Fruit fly (Drosophila melanogaster) whole organism, embryonic: Measurements from ENCODE around the gene Jupiter.

Source experiments
- CG11398 ChIP-seq: fragments of 200-800 bp; sonication (Bioruptor generic); optimal IDR thresholded peaks from 2 replicates; lab custom pipeline; 2016; ENCODE audit warnings: missing biosample characterization, missing genetic modification characterization
- CG13894 ChIP-seq: fragments of 200-800 bp; sonication (Bioruptor generic); optimal IDR thresholded peaks from 3 replicates; lab custom pipeline; 2018; ENCODE audit warnings: missing biosample characterization, mild to moderate bottlenecking, missing genetic modification characterization, moderate library complexity
- CG2202 ChIP-seq: fragments of 200-800 bp; sonication (Bioruptor generic); optimal IDR thresholded peaks from 2 replicates; lab custom pipeline; 2018; ENCODE audit warnings: missing biosample characterization, mild to moderate bottlenecking, missing genetic modification characterization
- CG2875 ChIP-seq: fragments of 200-800 bp; sonication (Bioruptor generic); optimal IDR thresholded peaks from 2 replicates; lab custom pipeline; 2017; ENCODE audit warnings: missing biosample characterization, mild to moderate bottlenecking, missing genetic modification characterization, missing genetic modification reagents
- CG2889 ChIP-seq: fragments of 200-800 bp; sonication (Bioruptor generic); IDR thresholded peaks from 3 replicates; pipeline ENCODE4 v1.3.6; 2022; ENCODE audit warnings: missing biosample characterization, missing genetic modification characterization
- CG3407 ChIP-seq: fragments of 200-800 bp; sonication (Bioruptor generic); optimal IDR thresholded peaks from 2 replicates; lab custom pipeline; 2018; ENCODE audit warnings: missing biosample characterization, mild to moderate bottlenecking, missing genetic modification characterization
- CG3847 ChIP-seq: fragments of 200-800 bp; sonication (Bioruptor generic); IDR thresholded peaks from 2 replicates; pipeline ENCODE4 v1.3.6; 2022; ENCODE audit warnings: missing biosample characterization, missing genetic modification characterization
- CG4820 ChIP-seq: fragments of 200-800 bp; sonication (Bioruptor generic); optimal IDR thresholded peaks from 3 replicates; lab custom pipeline; 2016; ENCODE audit warnings: missing biosample characterization, missing genetic modification characterization
- CG6689 ChIP-seq: fragments of 200-800 bp; sonication (Bioruptor generic); IDR thresholded peaks from 2 replicates; pipeline ENCODE4 v1.3.6; 2022; ENCODE audit warnings: missing biosample characterization, missing genetic modification characterization
- CG6791 ChIP-seq: fragments of 200-800 bp; sonication (Bioruptor generic); IDR thresholded peaks from 3 replicates; pipeline ENCODE4 v1.3.6; 2022; ENCODE audit warnings: missing biosample characterization, missing genetic modification characterization; ENCODE audit not compliant: partially characterized antibody
- CG7357 ChIP-seq: fragments of 200-800 bp; sonication (Bioruptor generic); IDR thresholded peaks from 3 replicates; pipeline ENCODE4 v1.3.6; 2022; ENCODE audit warnings: missing biosample characterization, missing genetic modification characterization
- CG8388 ChIP-seq: fragments of 200-800 bp; sonication (Bioruptor generic); optimal IDR thresholded peaks from 2 replicates; lab custom pipeline; 2019; ENCODE audit warnings: missing biosample characterization, mild to moderate bottlenecking, missing genetic modification characterization, moderate library complexity
- E2f1 ChIP-seq: fragments of 200-800 bp; sonication (Bioruptor generic); IDR thresholded peaks from 2 replicates; pipeline ENCODE4 v1.3.6; 2022; ENCODE audit warnings: missing biosample characterization, missing genetic modification characterization
- ERR ChIP-seq: fragments of 200-800 bp; sonication (Bioruptor generic); optimal IDR thresholded peaks from 2 replicates; lab custom pipeline; 2016; ENCODE audit warnings: missing biosample characterization, missing genetic modification characterization
- Elba2 ChIP-seq: fragments of 200-800 bp; sonication (Bioruptor generic); optimal IDR thresholded peaks from 3 replicates; lab custom pipeline; 2016; ENCODE audit warnings: missing biosample characterization, missing genetic modification characterization
- Ets97D ChIP-seq: fragments of 200-800 bp; sonication (Bioruptor generic); optimal IDR thresholded peaks from 3 replicates; lab custom pipeline; 2016; ENCODE audit warnings: missing biosample characterization, missing genetic modification characterization
- HHEX ChIP-seq: fragments of 200-800 bp; sonication (Bioruptor generic); optimal IDR thresholded peaks from 3 replicates; lab custom pipeline; 2017; ENCODE audit warnings: missing biosample characterization, mild to moderate bottlenecking, missing genetic modification characterization, missing genetic modification reagents
- HLH4C ChIP-seq: fragments of 200-800 bp; sonication (Bioruptor generic); IDR thresholded peaks from 3 replicates; pipeline ENCODE4 v1.3.6; 2022; ENCODE audit warnings: missing biosample characterization, missing genetic modification characterization; ENCODE audit not compliant: partially characterized antibody
- Hand ChIP-seq: fragments of 200-800 bp; sonication (Bioruptor generic); optimal IDR thresholded peaks from 2 replicates; lab custom pipeline; 2017; ENCODE audit warnings: mild to moderate bottlenecking, missing biosample characterization, missing genetic modification reagents, missing genetic modification characterization
- Lhr ChIP-seq: fragments of 200-800 bp; sonication (Bioruptor generic); optimal IDR thresholded peaks from 3 replicates; lab custom pipeline; 2017; ENCODE audit warnings: mild to moderate bottlenecking, missing biosample characterization, missing genetic modification reagents, missing genetic modification characterization
- Mrtf ChIP-seq: fragments of 200-800 bp; sonication (Bioruptor generic); IDR thresholded peaks from 3 replicates; pipeline ENCODE4 v1.3.6; 2022; ENCODE audit warnings: missing biosample characterization, missing genetic modification characterization
- Pdp1 ChIP-seq, 2 experiments: fragments of 200-800 bp; sonication (Bioruptor generic); optimal IDR thresholded peaks; 3 replicates each; lab custom pipeline; 2016; ENCODE audit warnings: missing biosample characterization in 2 of 2, missing genetic modification characterization in 2 of 2, mild to moderate bottlenecking in 1 of 2, moderate library complexity in 1 of 2
- Rfx ChIP-seq: fragments of 200-800 bp; sonication (Bioruptor generic); IDR thresholded peaks from 2 replicates; pipeline ENCODE4 v1.3.6; 2022; ENCODE audit warnings: missing biosample characterization, missing genetic modification characterization
- Sry-δ ChIP-seq: fragments of 200-800 bp; sonication (Bioruptor generic); optimal IDR thresholded peaks from 2 replicates; lab custom pipeline; 2016; ENCODE audit warnings: missing biosample characterization, missing genetic modification characterization
- Stat92E ChIP-seq, 3 experiments: fragments of >200 bp in 2 of 3; fragments of 200-800 bp in 1 of 3; sonication (Bioruptor generic) in 1 of 3; optimal IDR thresholded peaks; 2 replicates each; lab custom pipeline; 2017 to 2019; ENCODE audit warnings: missing biosample characterization in 3 of 3, missing genetic modification characterization in 3 of 3, mild to moderate bottlenecking in 1 of 3, moderate library complexity in 1 of 3
- YL-1 ChIP-seq: fragments of 200-800 bp; sonication (Bioruptor generic); optimal IDR thresholded peaks from 3 replicates; lab custom pipeline; 2017; ENCODE audit warnings: missing biosample characterization, mild to moderate bottlenecking, missing genetic modification characterization
- cato ChIP-seq: fragments of 200-800 bp; sonication (Bioruptor generic); optimal IDR thresholded peaks from 2 replicates; lab custom pipeline; 2016; ENCODE audit warnings: missing biosample characterization, missing genetic modification characterization, borderline replicate concordance
- dmrt99B ChIP-seq: fragments of 200-800 bp; sonication (Bioruptor generic); optimal IDR thresholded peaks from 2 replicates; lab custom pipeline; 2018; ENCODE audit warnings: missing biosample characterization, mild to moderate bottlenecking, missing genetic modification characterization, moderate library complexity
- dpn ChIP-seq, 2 experiments: fragments of 200-800 bp; sonication (Bioruptor generic); optimal IDR thresholded peaks; 3 replicates each; lab custom pipeline; 2016; ENCODE audit warnings: missing biosample characterization in 2 of 2, missing genetic modification characterization in 2 of 2
- dysf ChIP-seq: fragments of 200-800 bp; sonication (Bioruptor generic); IDR thresholded peaks from 3 replicates; pipeline ENCODE4 v1.3.6; 2022; ENCODE audit warnings: missing biosample characterization, missing genetic modification characterization
- en ChIP-seq: fragments of 200-800 bp; sonication (Bioruptor generic); optimal IDR thresholded peaks from 2 replicates; lab custom pipeline; 2016; ENCODE audit warnings: missing biosample characterization, missing genetic modification characterization
- esg ChIP-seq: fragments of 200-800 bp; sonication (Bioruptor generic); conservative IDR thresholded peaks from 2 replicates; pipeline ENCODE4 v1.3.6; 2022; ENCODE audit warnings: missing biosample characterization, missing genetic modification characterization
- fd102C ChIP-seq: fragments of 200-800 bp; sonication (Bioruptor generic); optimal IDR thresholded peaks from 2 replicates; lab custom pipeline; 2018; ENCODE audit warnings: missing biosample characterization, mild to moderate bottlenecking, missing genetic modification characterization, moderate library complexity
- kah ChIP-seq: fragments of 200-800 bp; sonication (Bioruptor generic); optimal IDR thresholded peaks from 2 replicates; lab custom pipeline; 2018; ENCODE audit warnings: missing biosample characterization, mild to moderate bottlenecking, missing genetic modification characterization
- lab ChIP-seq: fragments of 200-800 bp; sonication (Bioruptor generic); optimal IDR thresholded peaks from 3 replicates; lab custom pipeline; 2017; ENCODE audit warnings: missing biosample characterization, missing genetic modification characterization, mild to moderate bottlenecking, moderate library complexity, missing genetic modification reagents
- lola ChIP-seq, 3 experiments: fragments of >200 bp in 2 of 3; fragments of 200-800 bp in 1 of 3; sonication (Bioruptor generic) in 1 of 3; optimal IDR thresholded peaks; 2 replicates each; lab custom pipeline; 2017 to 2019; ENCODE audit warnings: missing biosample characterization in 3 of 3, missing genetic modification characterization in 3 of 3, mild to moderate bottlenecking in 1 of 3, moderate library complexity in 1 of 3
- mam ChIP-seq: fragments of 200-800 bp; sonication (Bioruptor generic); optimal IDR thresholded peaks from 3 replicates; lab custom pipeline; 2016; ENCODE audit warnings: missing biosample characterization, missing genetic modification characterization
- nerfin-1 ChIP-seq: fragments of 200-800 bp; sonication (Bioruptor generic); optimal IDR thresholded peaks from 3 replicates; lab custom pipeline; 2019; ENCODE audit warnings: missing biosample characterization, mild to moderate bottlenecking, missing genetic modification characterization, moderate library complexity
- oc ChIP-seq: fragments of 200-800 bp; sonication (Bioruptor generic); optimal IDR thresholded peaks from 2 replicates; lab custom pipeline; 2018; ENCODE audit warnings: missing biosample characterization, mild to moderate bottlenecking, missing genetic modification characterization, moderate library complexity
- pita ChIP-seq: fragments of 200-800 bp; sonication (Bioruptor generic); optimal IDR thresholded peaks from 2 replicates; lab custom pipeline; 2017; ENCODE audit warnings: missing biosample characterization, mild to moderate bottlenecking, missing genetic modification characterization
- ranshi ChIP-seq: fragments of 200-800 bp; sonication (Bioruptor generic); IDR thresholded peaks from 2 replicates; pipeline ENCODE4 v1.3.6; 2022; ENCODE audit warnings: missing biosample characterization, missing genetic modification characterization
- sd ChIP-seq: fragments of 200-800 bp; sonication (Bioruptor generic); optimal IDR thresholded peaks from 3 replicates; lab custom pipeline; 2018; ENCODE audit warnings: missing biosample characterization, mild to moderate bottlenecking, missing genetic modification characterization, moderate library complexity
- ssp ChIP-seq: fragments of 200-800 bp; sonication (Bioruptor generic); IDR thresholded peaks from 2 replicates; pipeline ENCODE4 v1.3.6; 2022; ENCODE audit warnings: missing biosample characterization, missing genetic modification characterization
- stc ChIP-seq: fragments of 200-800 bp; sonication (Bioruptor generic); IDR thresholded peaks from 2 replicates; pipeline ENCODE4 v1.3.6; 2022; ENCODE audit warnings: missing biosample characterization, missing genetic modification characterization
- tna ChIP-seq: fragments of 200-800 bp; sonication (Bioruptor generic); IDR thresholded peaks from 2 replicates; pipeline ENCODE4 v1.3.6; 2022; ENCODE audit warnings: missing biosample characterization, missing genetic modification characterization; ENCODE audit not compliant: partially characterized antibody
- unc-4 ChIP-seq: fragments of 200-800 bp; sonication (Bioruptor generic); IDR thresholded peaks from 2 replicates; pipeline ENCODE4 v1.3.6; 2022; ENCODE audit warnings: missing biosample characterization, missing genetic modification characterization; ENCODE audit not compliant: partially characterized antibody
- zfh2 ChIP-seq: fragments of 200-800 bp; sonication (Bioruptor generic); optimal IDR thresholded peaks from 2 replicates; lab custom pipeline; 2016; ENCODE audit warnings: missing biosample characterization, missing genetic modification characterization

Gene Jupiter

DNA sequence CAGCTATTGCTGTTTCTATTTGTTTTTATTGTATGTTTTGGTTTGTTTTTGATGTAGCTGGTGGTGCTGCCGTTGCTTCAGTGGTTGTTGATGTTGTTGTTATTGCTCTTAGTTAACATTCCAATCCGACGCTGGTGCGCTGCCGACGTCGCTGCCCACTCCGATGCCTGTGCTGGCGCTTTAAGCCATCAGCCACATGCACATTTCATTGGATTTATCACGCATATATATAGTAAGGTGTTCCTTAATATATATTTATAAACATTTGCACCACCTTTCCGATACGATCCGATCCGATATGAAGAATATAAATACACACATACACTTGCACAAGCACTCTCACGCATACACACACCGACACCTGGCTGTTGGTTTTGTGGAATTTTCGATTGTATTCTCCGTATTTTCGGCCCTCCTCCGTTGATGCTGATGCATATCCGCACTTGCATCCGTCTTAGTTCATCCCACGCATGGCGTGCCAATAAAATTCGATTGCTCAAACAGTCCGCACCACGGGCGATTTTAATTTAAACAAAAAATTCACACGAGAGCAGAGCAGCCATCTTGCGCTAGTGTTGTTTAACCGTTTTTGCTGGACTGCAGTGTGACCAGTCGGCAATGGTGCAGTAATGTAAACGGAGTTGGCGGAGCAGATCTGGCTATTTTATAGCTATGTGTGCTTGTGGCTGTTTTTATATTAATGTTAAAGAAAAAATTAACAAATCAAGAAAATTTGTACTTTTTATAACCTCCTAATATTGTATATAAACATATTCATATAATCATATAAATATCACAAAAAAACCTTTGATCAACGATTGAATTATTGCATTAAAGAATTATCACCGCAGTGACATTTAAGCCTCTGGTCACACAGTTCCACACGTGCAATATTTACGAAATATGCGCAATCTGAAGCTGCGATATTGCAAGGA is 30.7 kb upstream of the Jupiter start, which contains the start of the genes Csk and Elp1 (continued):
- no peak for TF ChIP-seq en (GFP tag; lab: Kevin White, UChicago)
- TF ChIP-seq ranshi, result no peak
- no peak for TF ChIP-seq stc (GFP tag; lab: Robert Waterston, UW)
- TF ChIP-seq CG6689, result no peak
- TF ChIP-seq Pdp1 (GFP tag; optimal IDR thresholded peaks at IDR 0.05; lab: Kevin White, UChicago), result peak; percentile 39 to 52
- TF ChIP-seq Elba2 (GFP tag; lab: Kevin White, UChicago), result peak; percentile 42
- 0 out of 3 replicates have a peak, but pooled peaks have one; percentile 31 for TF ChIP-seq CG7357 (GFP tag; lab: Robert Waterston, UW)
- no peak for TF ChIP-seq pita (GFP tag; lab: Kevin White, UChicago)
- peak; percentile 17 for TF ChIP-seq CG3407 (GFP tag; lab: Kevin White, UChicago)
- peak; percentile 50 to 63 for TF ChIP-seq dpn (GFP tag; optimal IDR thresholded peaks at IDR 0.05; lab: Kevin White, UChicago)
- TF ChIP-seq HHEX (GFP tag; lab: Kevin White, UChicago), result peak; percentile 26
- TF ChIP-seq ssp (GFP tag; lab: Robert Waterston, UW), result 0 out of 2 replicates have a peak, but pooled peaks have one; percentile 12
- TF ChIP-seq CG6791 (GFP tag; lab: Robert Waterston, UW), result no peak; the same call in 2 of the 3 replicates
- TF ChIP-seq tna (GFP tag; lab: Robert Waterston, UW), result no peak
- peak; percentile 42 for TF ChIP-seq dmrt99B (tag; lab: Kevin White, UChicago)
- TF ChIP-seq Sry-δ, result peak; percentile 18
- TF ChIP-seq Hand (GFP tag; lab: Kevin White, UChicago), result no peak
- TF ChIP-seq ERR, result no peak
- peak; percentile 81 for TF ChIP-seq Ets97D (GFP tag; lab: Kevin White, UChicago)
- TF ChIP-seq YL-1 (GFP tag; lab: Kevin White, UChicago), result peak; percentile 74
- TF ChIP-seq CG8388 (GFP tag; lab: Kevin White, UChicago), result peak; percentile 30
- TF ChIP-seq lab, result peak; percentile 69
- TF ChIP-seq CG2875, result no peak
- TF ChIP-seq HLH4C (GFP tag; lab: Robert Waterston, UW), result no peak
- TF ChIP-seq nerfin-1, result peak; percentile 68
- peak; percentile 88 for TF ChIP-seq CG3847 (GFP tag; lab: Robert Waterston, UW)
- peak; percentile 68; the same call in 1 of the 2 replicates for TF ChIP-seq Rfx (GFP tag; lab: Robert Waterston, UW)
- peak; percentile 55 for TF ChIP-seq CG4820 (GFP tag; lab: Kevin White, UChicago)
- peak; percentile 71 for TF ChIP-seq zfh2
- TF ChIP-seq Mrtf (GFP tag; lab: Robert Waterston, UW), result no peak
- TF ChIP-seq fd102C (GFP tag; lab: Kevin White, UChicago), result peak; percentile 34
- TF ChIP-seq CG2889 (GFP tag; lab: Robert Waterston, UW), result no peak
- peak in 1 of 3 experiments; percentile 8 for TF ChIP-seq Stat92E (GFP tag; optimal IDR thresholded peaks at IDR 0.05; lab: Kevin White, UChicago)
- TF ChIP-seq sd (tag; lab: Kevin White, UChicago), result peak; percentile 91
- peak in 1 of 3 experiments; percentile 63 for TF ChIP-seq lola (GFP tag; optimal IDR thresholded peaks at IDR 0.05; lab: Kevin White, UChicago)
- TF ChIP-seq E2f1 (GFP tag; lab: Robert Waterston, UW), result no peak
- TF ChIP-seq CG2202, result no peak
- TF ChIP-seq Lhr (GFP tag; lab: Kevin White, UChicago), result peak; percentile 69
- 0 out of 2 replicates have a peak, but pooled peaks have one; percentile 13 for TF ChIP-seq unc-4
- no peak for TF ChIP-seq oc (tag; lab: Kevin White, UChicago)
- no peak for TF ChIP-seq CG11398 (GFP tag; lab: Kevin White, UChicago)
- TF ChIP-seq dysf (GFP tag; lab: Robert Waterston, UW), result peak; percentile 49; the same call in 2 of the 3 replicates
- peak; percentile 56 for TF ChIP-seq kah (GFP tag; lab: Kevin White, UChicago)
- peak; percentile 20 for TF ChIP-seq mam
- TF ChIP-seq cato (GFP tag; lab: Kevin White, UChicago), result peak; percentile 16
- TF ChIP-seq CG13894 (tag; lab: Kevin White, UChicago), result peak; percentile 50
- no peak for TF ChIP-seq esg (GFP tag; lab: Robert Waterston, UW)
